Fruit fly (Drosophila melanogaster): ENCODE measurements around the gene tal-1A.

Gene tal-1A

DNA sequence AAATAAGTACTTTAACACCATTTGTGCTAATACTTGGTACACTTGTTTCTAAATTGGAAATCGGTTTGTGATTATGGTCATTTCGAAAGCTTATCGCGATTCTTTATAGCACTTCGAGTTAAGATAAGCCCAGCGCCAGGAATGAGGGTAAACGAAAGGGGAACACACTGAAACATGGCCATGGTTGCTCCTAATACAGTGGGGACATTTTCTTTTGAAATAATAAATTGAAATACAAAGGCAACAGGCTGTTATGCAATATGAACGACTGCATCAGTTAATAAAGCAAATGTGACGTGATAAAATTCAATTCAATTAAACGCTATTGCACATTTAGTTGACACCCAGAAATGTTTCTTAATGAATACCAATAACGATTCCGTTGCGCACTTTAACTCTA, 29.5 kb upstream of the tal-1A start:
- TF ChIP-seq pros (GFP tag; optimal IDR thresholded peaks at IDR 0.05) (no peak), exex (tag; optimal IDR thresholded peaks at IDR 0.05) (peak; percentile 90), Pdp1 (GFP tag; optimal IDR thresholded peaks at IDR 0.05) (peak in 1 of 2 experiments; percentile 68), bab2 (GFP tag; optimal IDR thresholded peaks at IDR 0.05) (no peak), Med (GFP tag) (peak; percentile 13)

- TF ChIP-seq kni (GFP tag; optimal IDR thresholded peaks at IDR 0.05) (peak; percentile 35), ara (GFP tag; IDR thresholded peaks at IDR 0.05) (0 out of 2 replicates have a peak, but pooled peaks have one; percentile 19), Pdp1 (GFP tag; optimal IDR thresholded peaks at IDR 0.05) (peak in 1 of 2 experiments; percentile 31), BtbVII (GFP tag; optimal IDR thresholded peaks at IDR 0.05) (no peak), CG4707 (GFP tag; optimal IDR thresholded peaks at IDR 0.05) (no peak), crol (GFP tag; IDR thresholded peaks at IDR 0.05) (0 out of 2 replicates have a peak, but pooled peaks have one; percentile 9), Dref (GFP tag; IDR thresholded peaks at IDR 0.05) (peak; percentile 27; the same call in 1 of the 2 replicates), D19A (tag; optimal IDR thresholded peaks at IDR 0.05) (no peak), E2f2 (GFP tag; IDR thresholded peaks at IDR 0.05) (no peak)
These were observed 27.0 kb upstream of the tal-1A start for dm6 chr3R:13785895-13786294.

DNA sequence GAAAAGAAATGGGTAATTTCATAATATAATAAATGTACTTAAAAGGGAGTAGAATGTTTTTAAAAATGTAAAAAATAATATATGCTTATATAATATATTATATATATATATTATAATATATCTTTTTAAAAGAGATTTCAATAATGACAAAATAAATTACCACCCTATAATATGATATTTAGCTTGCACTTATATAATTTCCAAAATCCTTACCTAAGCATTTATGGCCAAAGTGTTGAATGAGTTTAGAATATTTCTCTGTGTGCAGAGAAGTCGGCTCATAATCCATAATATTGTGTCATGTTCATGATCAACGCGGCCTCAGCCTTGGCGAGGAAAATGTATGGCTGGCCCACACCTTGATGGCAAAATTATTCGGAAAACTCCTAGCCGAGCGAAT, 24.7 kb upstream of the tal-1A start:
- TF ChIP-seq wor (GFP tag; IDR thresholded peaks at IDR 0.05), result no peak
- no peak for TF ChIP-seq al (GFP tag; IDR thresholded peaks at IDR 0.05)
- TF ChIP-seq CkIIα-i1 (GFP tag; IDR thresholded peaks at IDR 0.05), result no peak
- TF ChIP-seq Mad (GFP tag; optimal IDR thresholded peaks at IDR 0.05), result no peak
- TF ChIP-seq Pdp1 (GFP tag; optimal IDR thresholded peaks at IDR 0.05), result peak in 1 of 2 experiments; percentile 7
- peak; percentile 5 for TF ChIP-seq CG15696 (tag; optimal IDR thresholded peaks at IDR 0.05)
- TF ChIP-seq CG32767 (GFP tag; IDR thresholded peaks at IDR 0.05), result no peak
- 0 out of 2 replicates have a peak, but pooled peaks have one; percentile 13 for TF ChIP-seq Drgx (GFP tag; IDR thresholded peaks at IDR 0.05)

dm6 chr3R:13788672-13789071, 24.2 kb upstream of the tal-1A start:
- TF ChIP-seq twi (tag; optimal IDR thresholded peaks at IDR 0.05) (peak; percentile 19), CG16863 (GFP tag; optimal IDR thresholded peaks at IDR 0.05) (no peak), Kr (GFP tag; optimal IDR thresholded peaks at IDR 0.05) (peak; percentile 14), tll (GFP tag; optimal IDR thresholded peaks at IDR 0.05) (peak in 1 of 2 experiments; percentile 35), gro (GFP tag; optimal IDR thresholded peaks at IDR 0.05) (no peak), cad (GFP tag; optimal IDR thresholded peaks at IDR 0.05) (peak; percentile 84), CG15479 (GFP tag; optimal IDR thresholded peaks at IDR 0.05) (peak; percentile 71), zen (tag; optimal IDR thresholded peaks at IDR 0.05) (peak; percentile 68), prd (optimal IDR thresholded peaks at IDR 0.05) (no peak), prd (GFP tag; IDR thresholded peaks at IDR 0.05) (0 out of 3 replicates have a peak, but pooled peaks have one; percentile 27), zfh1 (GFP tag; IDR thresholded peaks at IDR 0.05) (no peak)

DNA sequence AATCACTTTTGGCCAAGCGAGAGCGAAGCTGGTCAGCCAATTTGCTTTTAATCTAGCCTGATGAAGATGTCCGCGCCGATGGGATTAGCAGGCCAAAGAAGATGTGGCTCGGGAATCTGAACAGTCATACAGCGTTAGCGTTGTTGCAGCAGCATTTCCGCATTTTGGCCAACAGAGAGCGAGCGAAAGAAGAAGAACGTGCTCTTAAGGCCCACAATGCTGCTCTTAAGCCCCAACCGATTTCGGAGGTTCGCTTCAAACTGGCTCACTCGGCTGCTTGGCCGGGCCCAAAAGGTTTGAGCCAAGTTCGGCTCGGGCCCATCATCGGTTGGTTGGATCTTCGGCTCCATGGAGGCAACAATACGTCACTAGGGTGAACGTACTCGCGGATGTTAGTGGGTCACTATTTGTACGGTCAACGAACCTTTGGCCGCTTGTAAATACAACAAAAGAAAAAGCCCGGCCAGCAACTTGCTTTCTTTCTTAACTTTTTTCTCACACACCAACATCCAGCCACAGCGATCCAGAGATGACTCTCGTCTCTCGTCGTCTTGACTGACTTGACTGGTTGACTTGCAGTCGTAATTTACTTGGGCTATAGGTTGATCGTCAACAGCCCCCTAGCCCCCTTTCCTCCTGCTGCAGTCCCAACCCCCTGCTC, 23.2 kb upstream of the tal-1A start:
- TF ChIP-seq unc-4 (GFP tag; IDR thresholded peaks at IDR 0.05; ENCODE audit: partially characterized antibody) (no peak), YL-1 (GFP tag; optimal IDR thresholded peaks at IDR 0.05) (no peak), CG17385 (GFP tag; optimal IDR thresholded peaks at IDR 0.05) (peak; percentile 36), crol (GFP tag; IDR thresholded peaks at IDR 0.05) (peak; percentile 72; the same call in 1 of the 2 replicates), CG1529 (GFP tag; optimal IDR thresholded peaks at IDR 0.05) (no peak), Med (GFP tag) (peak; percentile 63), Trl (optimal IDR thresholded peaks at IDR 0.05) (peak; percentile 32 to 45), Trl (GFP tag; optimal IDR thresholded peaks at IDR 0.05) (no peak), CG5180 (GFP tag; optimal IDR thresholded peaks at IDR 0.05) (peak; percentile 97), Eip74EF (GFP tag; optimal IDR thresholded peaks at IDR 0.05) (peak in 1 of 2 experiments; percentile 69), pros (GFP tag; optimal IDR thresholded peaks at IDR 0.05) (peak; percentile 74), ci (GFP tag; IDR thresholded peaks at IDR 0.05) (0 out of 3 replicates have a peak, but pooled peaks have one; percentile 26), CG12155 (GFP tag; optimal IDR thresholded peaks at IDR 0.05) (no peak), z (GFP tag; IDR thresholded peaks at IDR 0.05) (peak; percentile 59; the same call in 1 of the 3 replicates), Aef1 (GFP tag; IDR thresholded peaks at IDR 0.05) (no peak), Deaf1 (tag; optimal IDR thresholded peaks at IDR 0.05) (peak; percentile 72)

Data from whole organism, embryonic.